Worm (Caenorhabditis elegans) whole organism, late embryonic: ENCODE results near the gene T03D3.5.

Experiments used
- C08G9.2 ChIP-seq: sonication (generic microtip); optimal IDR thresholded peaks from 2 replicates; lab custom pipeline; 2016; ENCODE audit warnings: mild to moderate bottlenecking, missing genetic modification characterization, moderate library complexity, missing compliant biosample characterization
- ama-1 ChIP-seq: fragments of 150-350 bp; optimal IDR thresholded peaks from 2 replicates; lab custom pipeline; 2014
- ceh-14 ChIP-seq: sonication (generic microtip); optimal IDR thresholded peaks from 2 replicates; lab custom pipeline; 2016; ENCODE audit warnings: missing genotype, missing genetic modification characterization, missing compliant biosample characterization
- ceh-2 ChIP-seq: sonication (generic microtip); optimal IDR thresholded peaks from 2 replicates; lab custom pipeline; 2016; ENCODE audit warnings: missing genotype, missing genetic modification characterization, missing compliant biosample characterization
- ceh-6 ChIP-seq: fragments of 200-800 bp; sonication (Bioruptor generic); optimal IDR thresholded peaks from 2 replicates; lab custom pipeline; 2018; ENCODE audit warnings: mild to moderate bottlenecking, missing genetic modification characterization, missing compliant biosample characterization
- ets-4 ChIP-seq: sonication (generic microtip); optimal IDR thresholded peaks from 2 replicates; lab custom pipeline; 2016; ENCODE audit warnings: missing genetic modification characterization, missing compliant biosample characterization
- fkh-10 ChIP-seq: fragments of 150-350 bp; optimal IDR thresholded peaks from 2 replicates; lab custom pipeline; 2014; ENCODE audit warnings: missing biosample characterization, missing genetic modification reagents, missing genetic modification characterization
- madf-2 ChIP-seq: sonication (generic microtip); optimal IDR thresholded peaks from 2 replicates; lab custom pipeline; 2017; ENCODE audit warnings: missing genetic modification characterization, missing compliant biosample characterization
- odd-2 ChIP-seq: sonication (generic microtip); optimal IDR thresholded peaks from 2 replicates; lab custom pipeline; 2017; ENCODE audit warnings: antibody characterized with exemption, mild to moderate bottlenecking, missing genetic modification characterization, missing compliant biosample characterization
- pha-2 ChIP-seq: sonication (generic microtip); optimal IDR thresholded peaks from 2 replicates; lab custom pipeline; 2017; ENCODE audit warnings: mild to moderate bottlenecking, missing genetic modification characterization, missing compliant biosample characterization
- pha-4 ChIP-seq: fragments of 150-350 bp; optimal IDR thresholded peaks from 2 replicates; lab custom pipeline; 2018; ENCODE audit warnings: missing biosample characterization, missing genetic modification reagents, missing genetic modification characterization
- sox-2 ChIP-seq: fragments of 200-800 bp; sonication (Bioruptor generic); IDR thresholded peaks from 2 replicates; pipeline ENCODE4 v1.3.6; 2022; ENCODE audit warnings: missing genetic modification reagents, missing genetic modification characterization, missing compliant biosample characterization
- tbx-2 ChIP-seq: sonication (generic microtip); optimal IDR thresholded peaks from 2 replicates; lab custom pipeline; 2016; ENCODE audit warnings: missing genetic modification characterization, missing compliant biosample characterization
- unc-86 ChIP-seq: sonication (generic microtip); optimal IDR thresholded peaks from 2 replicates; lab custom pipeline; 2016; ENCODE audit warnings: missing genetic modification characterization, missing compliant biosample characterization

DNA sequence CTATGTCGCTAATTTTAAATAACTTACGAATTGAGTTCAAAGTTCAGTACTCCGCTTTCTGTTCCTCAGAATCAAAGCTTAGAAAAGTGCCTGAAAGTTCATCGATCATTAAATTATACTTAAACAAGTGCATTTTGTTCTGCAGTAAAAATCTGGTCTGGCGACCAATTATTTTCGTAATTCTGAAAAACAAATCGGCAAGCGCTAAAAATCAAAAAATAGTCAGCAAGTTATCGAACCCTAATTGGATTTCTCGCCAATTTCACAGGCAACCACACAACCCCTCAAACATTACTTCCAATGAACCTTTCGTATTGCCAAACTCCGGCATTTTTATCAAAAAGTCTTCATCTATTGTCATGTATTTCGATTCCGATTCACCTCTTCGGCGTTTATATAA is 36.4 kb upstream of the T03D3.5 start, which contains the start of gene srh-272:
- TF ChIP-seq pha-2 (tag; lab: Kevin White, UChicago) (no peak), fkh-10 (GFP tag; lab: Kevin White, UChicago) (no peak), odd-2 (tag; lab: Kevin White, UChicago) (no peak), ets-4 (tag; lab: Kevin White, UChicago) (no peak), ceh-6 (GFP tag; lab: Kevin White, UChicago) (no peak), ama-1 (lab: Kevin White, UChicago) (no peak), madf-2 (tag; lab: Kevin White, UChicago) (no peak), sox-2 (GFP tag; lab: Robert Waterston, UW) (no peak), pha-4 (tag; lab: Kevin White, UChicago) (no peak), tbx-2 (no peak), ceh-2 (tag; lab: Kevin White, UChicago) (no peak), unc-86 (tag; lab: Kevin White, UChicago) (no peak), ceh-14 (no peak), C08G9.2 (no peak)
